Worm (Caenorhabditis elegans) whole organism, midembryonic: Measurements from ENCODE around the gene C34D10.1.

Experiments used
- T22C8.4 ChIP-seq: fragments of 200-800 bp; sonication (Bioruptor generic); IDR thresholded peaks from 2 replicates; pipeline ENCODE4 v1.3.6; 2022; ENCODE audit warnings: missing genetic modification characterization, missing compliant biosample characterization
- flt-1 ChIP-seq: fragments of 200-800 bp; sonication (Bioruptor generic); IDR thresholded peaks from 2 replicates; pipeline ENCODE4 v1.3.6; 2022; ENCODE audit warnings: missing genetic modification characterization, missing compliant biosample characterization
- klf-2 ChIP-seq: fragments of 200-800 bp; sonication (Bioruptor generic); conservative IDR thresholded peaks from 2 replicates; pipeline ENCODE4 v1.3.6; 2022; ENCODE audit warnings: missing genetic modification reagents, missing genetic modification characterization, missing compliant biosample characterization
- med-1 ChIP-seq: sonication (generic microtip); optimal IDR thresholded peaks from 2 replicates; lab custom pipeline; 2017; ENCODE audit warnings: missing genetic modification characterization, mild to moderate bottlenecking, missing compliant biosample characterization, antibody characterized with exemption, missing genetic modification reagents; ENCODE audit not compliant: insufficient read depth
- ref-1 ChIP-seq: fragments of 200-800 bp; sonication (Bioruptor generic); conservative IDR thresholded peaks from 2 replicates; pipeline ENCODE4 v1.3.6; 2022; ENCODE audit warnings: missing genetic modification reagents, missing genetic modification characterization, missing compliant biosample characterization
- tab-1 ChIP-seq: fragments of 200-800 bp; sonication (Bioruptor generic); IDR thresholded peaks from 2 replicates; pipeline ENCODE4 v1.3.6; 2022; ENCODE audit warnings: missing genetic modification characterization, missing compliant biosample characterization
- ztf-23 ChIP-seq: fragments of 200-800 bp; sonication (Bioruptor generic); IDR thresholded peaks from 2 replicates; pipeline ENCODE4 v1.3.6; 2022; ENCODE audit warnings: missing genetic modification reagents, missing genetic modification characterization, missing compliant biosample characterization
- ztf-29 ChIP-seq: fragments of 200-800 bp; sonication (Bioruptor generic); IDR thresholded peaks from 2 replicates; pipeline ENCODE4 v1.3.6; 2022; ENCODE audit warnings: missing genetic modification reagents, missing genetic modification characterization, missing compliant biosample characterization

ce11 chrX:8054478-8054877 is 25.2 kb downstream of the C34D10.1 start:
- TF ChIP-seq klf-2, result no peak
- no peak for TF ChIP-seq ref-1 (GFP tag; lab: Robert Waterston, UW)
- no peak for TF ChIP-seq ztf-23
- no peak for TF ChIP-seq tab-1 (GFP tag; lab: Robert Waterston, UW)
- no peak for TF ChIP-seq med-1 (GFP tag; lab: Kevin White, UChicago)
- TF ChIP-seq flt-1, result no peak
- TF ChIP-seq T22C8.4, result no peak
- TF ChIP-seq ztf-29 (GFP tag; lab: Robert Waterston, UW), result no peak
